Worm (Caenorhabditis elegans) whole organism, L4/young adult: ENCODE results near the gene R02F2.8.

Experiments
- dao-5 ChIP-seq: sonication (generic microtip); optimal IDR thresholded peaks from 2 replicates; lab custom pipeline; 2016; ENCODE audit warnings: missing genotype, missing genetic modification characterization, moderate library complexity, missing compliant biosample characterization
- him-1 ChIP-seq: sonication (generic microtip); optimal IDR thresholded peaks from 2 replicates; lab custom pipeline; 2016; ENCODE audit warnings: missing genotype, missing genetic modification reagents, missing genetic modification characterization, missing compliant biosample characterization

DNA sequence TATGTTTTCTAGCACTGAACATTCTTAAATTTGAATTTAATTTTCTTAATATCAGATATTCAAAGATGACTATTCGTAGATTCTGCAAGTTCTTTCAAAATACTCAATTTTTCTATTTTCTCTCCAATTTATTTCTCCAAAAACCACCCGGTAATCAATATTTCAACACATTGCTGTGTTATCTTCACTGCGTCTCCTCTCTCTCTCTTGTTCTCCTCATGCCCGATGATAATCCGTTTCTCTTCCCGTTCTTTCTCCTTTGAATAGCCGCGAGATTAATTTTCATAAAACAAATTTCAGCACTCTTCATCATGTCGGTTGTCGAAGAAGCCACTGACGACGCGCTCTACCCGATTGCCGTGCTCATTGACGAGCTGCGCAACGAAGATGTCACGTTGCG, 44.6 kb downstream of the R02F2.8 start, which contains the start of gene paa-1:
- no peak for TF ChIP-seq him-1 (tag; lab: Kevin White, UChicago)
- no peak for TF ChIP-seq dao-5 (tag; lab: Kevin White, UChicago)
